Fruit fly (Drosophila melanogaster) whole organism, adult: ENCODE measurements around the gene ppk16.

ENCODE experiments used
- CG1620 ChIP-seq: fragments of 200-800 bp; sonication (Bioruptor generic); optimal IDR thresholded peaks from 2 replicates; lab custom pipeline; 2016; ENCODE audit warnings: missing biosample characterization, missing genetic modification characterization
- CG5204 ChIP-seq: fragments of 200-800 bp; sonication (Bioruptor generic); optimal IDR thresholded peaks from 2 replicates; lab custom pipeline; 2016; ENCODE audit warnings: missing biosample characterization, missing genetic modification characterization
- Crg-1 ChIP-seq: fragments of 200-800 bp; sonication (Bioruptor generic); optimal IDR thresholded peaks from 2 replicates; lab custom pipeline; 2016; ENCODE audit warnings: missing biosample characterization, missing genetic modification characterization
- Hr96 ChIP-seq: fragments of 200-800 bp; sonication (Bioruptor generic); optimal IDR thresholded peaks from 2 replicates; lab custom pipeline; 2016; ENCODE audit warnings: missing biosample characterization, missing genetic modification characterization
- cnc ChIP-seq, 2 experiments: fragments of >200 bp; optimal IDR thresholded peaks; 2 replicates each; lab custom pipeline; 2017

DNA sequence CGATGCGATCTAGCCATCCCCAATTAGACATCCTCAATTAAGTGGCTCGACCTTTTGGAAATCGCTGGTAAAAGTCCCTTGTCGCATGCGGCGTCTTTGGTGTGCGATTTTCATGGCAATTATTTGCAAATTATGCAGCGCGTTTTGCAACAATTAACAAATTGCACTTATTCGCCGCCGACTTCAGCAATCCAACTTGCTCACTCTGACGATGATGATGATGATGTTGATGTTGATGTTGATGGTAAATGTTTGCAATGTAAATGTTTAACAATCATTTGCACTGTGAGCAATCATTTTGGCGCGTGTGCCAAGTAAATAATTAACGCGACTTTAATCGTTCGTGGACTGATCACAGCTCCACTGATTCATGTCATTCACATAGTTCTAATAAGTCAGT is 40.7 kb downstream of the ppk16 start:
- TF ChIP-seq Hr96 (GFP tag; lab: Kevin White, UChicago), result no peak
- no peak for TF ChIP-seq Crg-1 (GFP tag; lab: Kevin White, UChicago)
- TF ChIP-seq cnc (optimal IDR thresholded peaks at IDR 0.05; lab: Kevin White, UChicago), result no peak
- TF ChIP-seq CG5204 (GFP tag; lab: Kevin White, UChicago), result no peak
- no peak for TF ChIP-seq CG1620
